Worm (Caenorhabditis elegans) whole organism, late embryonic: Measurements from ENCODE around the gene B0416.7.

Experiments used
- C38D4.7 ChIP-seq: fragments of 200-800 bp; sonication (Bioruptor generic); optimal IDR thresholded peaks from 2 replicates; lab custom pipeline; 2018; ENCODE audit warnings: mild to moderate bottlenecking, missing genetic modification characterization, moderate library complexity, missing compliant biosample characterization
- F13H6.1 ChIP-seq: sonication (generic microtip); optimal IDR thresholded peaks from 2 replicates; lab custom pipeline; 2016; ENCODE audit warnings: missing genetic modification characterization, missing compliant biosample characterization
- K02D7.2 ChIP-seq: sonication (generic microtip); optimal IDR thresholded peaks from 2 replicates; lab custom pipeline; 2017; ENCODE audit warnings: mild to moderate bottlenecking, missing genetic modification characterization, missing compliant biosample characterization
- K09A11.1 ChIP-seq: sonication (generic microtip); optimal IDR thresholded peaks from 2 replicates; lab custom pipeline; 2017; ENCODE audit warnings: antibody characterized with exemption, mild to moderate bottlenecking, missing genetic modification characterization, missing compliant biosample characterization; ENCODE audit not compliant: insufficient read depth
- T23F11.4 ChIP-seq: fragments of 200-800 bp; sonication (Bioruptor generic); optimal IDR thresholded peaks from 2 replicates; lab custom pipeline; 2018; ENCODE audit warnings: mild to moderate bottlenecking, missing genetic modification characterization, missing compliant biosample characterization
- ahr-1 ChIP-seq: sonication (generic microtip); optimal IDR thresholded peaks from 2 replicates; lab custom pipeline; 2016; ENCODE audit warnings: missing genetic modification characterization, missing compliant biosample characterization
- ama-1 ChIP-seq: fragments of 150-350 bp; optimal IDR thresholded peaks from 2 replicates; lab custom pipeline; 2014
- ceh-14 ChIP-seq: sonication (generic microtip); optimal IDR thresholded peaks from 2 replicates; lab custom pipeline; 2016; ENCODE audit warnings: missing genotype, missing genetic modification characterization, missing compliant biosample characterization
- ceh-18 ChIP-seq: sonication (generic microtip); optimal IDR thresholded peaks from 2 replicates; lab custom pipeline; 2016; ENCODE audit warnings: missing genetic modification characterization, missing compliant biosample characterization
- ceh-19 ChIP-seq: fragments of 200-800 bp; sonication (Bioruptor generic); optimal IDR thresholded peaks from 2 replicates; lab custom pipeline; 2018; ENCODE audit warnings: mild to moderate bottlenecking, missing genetic modification characterization, missing compliant biosample characterization
- ceh-22 ChIP-seq: sonication (generic microtip); optimal IDR thresholded peaks from 2 replicates; lab custom pipeline; 2017; ENCODE audit warnings: missing biosample characterization, missing genetic modification characterization
- ceh-24 ChIP-seq: sonication (generic microtip); optimal IDR thresholded peaks from 2 replicates; lab custom pipeline; 2016; ENCODE audit warnings: mild to moderate bottlenecking, missing genetic modification characterization, missing compliant biosample characterization
- ceh-30 ChIP-seq: fragments of 150-350 bp; optimal IDR thresholded peaks from 2 replicates; lab custom pipeline; 2014; ENCODE audit warnings: missing biosample characterization, missing genetic modification characterization
- ceh-31 ChIP-seq: sonication (generic microtip); optimal IDR thresholded peaks from 2 replicates; lab custom pipeline; 2016; ENCODE audit warnings: missing genetic modification characterization, missing compliant biosample characterization
- ceh-34 ChIP-seq: sonication (generic microtip); optimal IDR thresholded peaks from 2 replicates; lab custom pipeline; 2016; ENCODE audit warnings: mild to moderate bottlenecking, missing genetic modification characterization, missing compliant biosample characterization
- ceh-45 ChIP-seq: fragments of 200-800 bp; sonication (Bioruptor generic); IDR thresholded peaks from 2 replicates; pipeline ENCODE4 v1.3.6; 2022; ENCODE audit warnings: missing genetic modification reagents, missing genetic modification characterization, missing compliant biosample characterization
- ceh-6 ChIP-seq: fragments of 200-800 bp; sonication (Bioruptor generic); optimal IDR thresholded peaks from 2 replicates; lab custom pipeline; 2018; ENCODE audit warnings: mild to moderate bottlenecking, missing genetic modification characterization, missing compliant biosample characterization
- ceh-9 ChIP-seq: sonication (generic microtip); optimal IDR thresholded peaks from 2 replicates; lab custom pipeline; 2016; ENCODE audit warnings: mild to moderate bottlenecking, missing genetic modification characterization, inconsistent platforms, missing compliant biosample characterization
- dmd-4 ChIP-seq: sonication (generic microtip); optimal IDR thresholded peaks from 2 replicates; lab custom pipeline; 2016; ENCODE audit warnings: borderline replicate concordance, missing genetic modification characterization, missing compliant biosample characterization
- dve-1 ChIP-seq: sonication (generic microtip); optimal IDR thresholded peaks from 2 replicates; lab custom pipeline; 2017; ENCODE audit warnings: antibody characterized with exemption, mild to moderate bottlenecking, missing genetic modification characterization, missing compliant biosample characterization
- elt-2 ChIP-seq: sonication (generic microtip); optimal IDR thresholded peaks from 2 replicates; lab custom pipeline; 2016; ENCODE audit warnings: missing genetic modification reagents, missing genetic modification characterization, missing compliant biosample characterization
- elt-4 ChIP-seq: sonication (generic microtip); optimal IDR thresholded peaks from 2 replicates; lab custom pipeline; 2016; ENCODE audit warnings: missing genetic modification characterization, missing compliant biosample characterization
- ets-4 ChIP-seq: sonication (generic microtip); optimal IDR thresholded peaks from 2 replicates; lab custom pipeline; 2016; ENCODE audit warnings: missing genetic modification characterization, missing compliant biosample characterization
- eyg-1 ChIP-seq: sonication (generic microtip); optimal IDR thresholded peaks from 2 replicates; lab custom pipeline; 2016; ENCODE audit warnings: missing genotype, missing genetic modification characterization, missing compliant biosample characterization
- fkh-6 ChIP-seq: sonication (generic microtip); optimal IDR thresholded peaks from 2 replicates; lab custom pipeline; 2016; ENCODE audit warnings: missing genetic modification characterization, missing compliant biosample characterization
- hlh-30 ChIP-seq: sonication (generic microtip); optimal IDR thresholded peaks from 2 replicates; lab custom pipeline; 2017; ENCODE audit warnings: antibody characterized with exemption, missing genetic modification characterization, missing compliant biosample characterization; ENCODE audit not compliant: insufficient read depth
- nhr-11 ChIP-seq: fragments of 150-350 bp; optimal IDR thresholded peaks from 2 replicates; lab custom pipeline; 2014; ENCODE audit warnings: missing biosample characterization, missing genetic modification characterization
- nhr-232 ChIP-seq: sonication (generic microtip); optimal IDR thresholded peaks from 2 replicates; lab custom pipeline; 2016; ENCODE audit warnings: missing genetic modification characterization, missing compliant biosample characterization
- odd-2 ChIP-seq: sonication (generic microtip); optimal IDR thresholded peaks from 2 replicates; lab custom pipeline; 2017; ENCODE audit warnings: antibody characterized with exemption, mild to moderate bottlenecking, missing genetic modification characterization, missing compliant biosample characterization
- pax-1 ChIP-seq: fragments of 150-350 bp; optimal IDR thresholded peaks from 2 replicates; lab custom pipeline; 2014; ENCODE audit warnings: missing biosample characterization, missing genetic modification characterization
- pha-2 ChIP-seq: sonication (generic microtip); optimal IDR thresholded peaks from 2 replicates; lab custom pipeline; 2017; ENCODE audit warnings: mild to moderate bottlenecking, missing genetic modification characterization, missing compliant biosample characterization
- pha-4 ChIP-seq: fragments of 150-350 bp; optimal IDR thresholded peaks from 2 replicates; lab custom pipeline; 2018; ENCODE audit warnings: missing biosample characterization, missing genetic modification reagents, missing genetic modification characterization
- pqm-1 ChIP-seq: sonication (generic microtip); optimal IDR thresholded peaks from 2 replicates; lab custom pipeline; 2016; ENCODE audit warnings: missing genetic modification characterization, missing compliant biosample characterization
- ref-2 ChIP-seq: sonication (generic microtip); optimal IDR thresholded peaks from 2 replicates; lab custom pipeline; 2016; ENCODE audit warnings: missing genetic modification characterization, missing compliant biosample characterization
- sdc-2 ChIP-seq: sonication (generic microtip); optimal IDR thresholded peaks from 2 replicates; lab custom pipeline; 2016; ENCODE audit warnings: missing genotype, missing genetic modification characterization, missing compliant biosample characterization
- tbx-2 ChIP-seq: sonication (generic microtip); optimal IDR thresholded peaks from 2 replicates; lab custom pipeline; 2016; ENCODE audit warnings: missing genetic modification characterization, missing compliant biosample characterization
- tbx-7 ChIP-seq: sonication (generic microtip); optimal IDR thresholded peaks from 2 replicates; lab custom pipeline; 2016; ENCODE audit warnings: missing genotype, missing genetic modification characterization, missing compliant biosample characterization
- ttx-3 ChIP-seq: sonication (generic microtip); optimal IDR thresholded peaks from 2 replicates; lab custom pipeline; 2016; ENCODE audit warnings: missing genetic modification reagents, missing genetic modification characterization, missing compliant biosample characterization
- unc-42 ChIP-seq: sonication (generic microtip); optimal IDR thresholded peaks from 2 replicates; lab custom pipeline; 2016; ENCODE audit warnings: missing genotype, missing genetic modification characterization, missing compliant biosample characterization
- unc-86 ChIP-seq: sonication (generic microtip); optimal IDR thresholded peaks from 2 replicates; lab custom pipeline; 2016; ENCODE audit warnings: missing genetic modification characterization, missing compliant biosample characterization
- zip-5 ChIP-seq: sonication (generic microtip); optimal IDR thresholded peaks from 2 replicates; lab custom pipeline; 2016; ENCODE audit warnings: missing genetic modification characterization, missing compliant biosample characterization

Gene B0416.7

DNA sequence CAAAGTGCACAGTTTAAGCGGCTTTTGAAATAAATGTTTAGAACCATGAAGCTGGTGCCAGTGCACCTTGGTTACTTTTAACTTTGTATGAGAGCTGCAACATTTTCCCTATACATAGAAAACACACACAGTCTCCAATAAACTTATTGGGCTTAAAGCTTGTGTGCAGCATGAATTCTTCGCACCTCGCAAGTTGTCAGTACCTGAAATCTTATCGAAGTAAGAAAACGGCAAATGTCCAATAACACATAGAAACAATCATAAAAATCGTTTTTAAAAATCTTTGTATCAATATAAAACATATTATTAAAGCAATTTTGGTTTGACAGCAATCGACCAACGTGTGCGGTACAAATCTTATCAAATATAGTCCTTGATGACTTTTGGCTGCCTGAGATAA is 29.4 kb downstream of the B0416.7 start:
- TF ChIP-seq dmd-4 (tag; lab: Kevin White, UChicago) (no peak), ceh-6 (GFP tag; lab: Kevin White, UChicago) (no peak), ceh-9 (tag; lab: Kevin White, UChicago) (no peak), dve-1 (tag; lab: Kevin White, UChicago) (no peak), ets-4 (tag; lab: Kevin White, UChicago) (no peak), eyg-1 (tag; lab: Kevin White, UChicago) (no peak), ceh-22 (tag; lab: Kevin White, UChicago) (no peak), ttx-3 (tag; lab: Kevin White, UChicago) (no peak), elt-4 (tag; lab: Kevin White, UChicago) (no peak), K02D7.2 (tag; lab: Kevin White, UChicago) (no peak), sdc-2 (no peak), F13H6.1 (tag; lab: Kevin White, UChicago) (no peak), zip-5 (no peak), T23F11.4 (no peak), odd-2 (no peak), tbx-7 (tag; lab: Kevin White, UChicago) (no peak), unc-86 (tag; lab: Kevin White, UChicago) (no peak)
- TF ChIP-seq, all 69 proteins: peak for 0

DNA sequence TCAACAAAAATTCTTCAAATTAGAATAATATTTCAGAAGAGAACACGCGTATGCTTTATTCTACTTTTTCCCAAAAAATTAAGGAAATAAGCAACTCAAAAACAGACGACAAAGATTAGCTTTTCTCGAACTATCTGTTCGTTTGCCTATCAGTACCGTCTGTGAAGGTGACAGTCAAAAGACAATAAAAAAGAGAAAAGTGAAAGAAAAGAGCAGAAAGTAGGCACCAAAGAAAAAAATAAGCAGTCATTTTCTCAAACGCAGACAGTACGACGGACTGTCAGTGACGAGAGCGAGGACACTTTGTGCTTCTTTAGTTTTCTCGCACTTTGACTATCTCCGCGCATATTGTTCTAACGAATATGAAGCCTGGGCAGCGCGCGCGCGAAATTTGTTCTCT is 31.2 kb downstream of the B0416.7 start:
- TF ChIP-seq F13H6.1 (tag; lab: Kevin White, UChicago) (no peak), nhr-232 (no peak), fkh-6 (no peak), K09A11.1 (tag; lab: Kevin White, UChicago) (no peak), ceh-22 (tag; lab: Kevin White, UChicago) (no peak)

DNA sequence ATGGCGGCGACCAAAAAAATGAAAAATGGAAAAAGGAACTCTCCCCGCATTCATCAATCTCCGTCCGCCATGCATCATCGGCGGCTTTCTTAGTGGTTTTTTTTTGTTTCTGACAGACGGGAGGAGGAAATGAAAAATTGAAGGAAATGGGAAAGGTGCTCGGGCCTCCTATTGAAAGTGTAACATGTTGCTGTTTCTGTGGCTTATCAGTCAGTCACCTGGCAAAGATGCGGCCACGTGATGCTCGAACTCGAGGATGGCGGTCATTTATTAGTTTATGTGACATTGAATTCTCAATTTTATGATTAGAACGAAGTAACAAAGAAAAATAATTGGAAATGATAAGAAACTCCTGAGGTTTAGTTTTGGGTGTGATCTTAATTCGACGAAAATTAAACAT is 33.1 kb downstream of the B0416.7 start:
- TF ChIP-seq hlh-30 (tag; lab: Kevin White, UChicago) = peak; percentile 38
- no peak for TF ChIP-seq ceh-24 (tag; lab: Kevin White, UChicago)

DNA sequence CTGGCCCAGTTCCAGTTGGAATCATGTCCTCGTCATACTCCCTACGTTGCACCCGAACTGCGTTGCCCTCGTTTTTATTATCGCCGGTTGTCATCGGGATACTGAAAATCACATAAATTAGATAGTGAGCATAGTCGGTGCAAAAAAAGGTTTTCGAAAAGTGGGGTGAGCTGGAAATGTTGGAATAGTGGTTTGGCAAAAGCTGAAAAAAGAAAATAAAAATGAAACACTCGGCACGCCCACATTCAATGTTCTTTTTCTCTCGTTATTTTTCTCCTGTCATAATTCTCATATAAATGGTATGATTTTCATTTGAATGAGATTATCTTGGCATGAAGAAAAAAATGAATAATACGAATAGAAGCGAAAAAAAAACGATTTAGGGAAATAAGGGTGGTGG is 33.5 kb downstream of the B0416.7 start, which contains the start of gene F18G5.6:
F18G5.6 (minus strand) TSS at position 101 of the 400 bp plus-strand sequence.
- no peak for TF ChIP-seq hlh-30 (tag; lab: Kevin White, UChicago)
- TF ChIP-seq ref-2 (tag; lab: Kevin White, UChicago) = no peak
- TF ChIP-seq F13H6.1 (tag; lab: Kevin White, UChicago) = no peak
- no peak for TF ChIP-seq ceh-6 (GFP tag; lab: Kevin White, UChicago)
- no peak for TF ChIP-seq pax-1 (tag; lab: Kevin White, UChicago)
- no peak for TF ChIP-seq ets-4 (tag; lab: Kevin White, UChicago)
- TF ChIP-seq fkh-6 = no peak
- no peak for TF ChIP-seq elt-2 (tag; lab: Kevin White, UChicago)
- no peak for TF ChIP-seq ceh-18 (tag; lab: Kevin White, UChicago)
- TF ChIP-seq ceh-22 (tag; lab: Kevin White, UChicago) = no peak
- no peak for TF ChIP-seq ceh-14
- no peak for TF ChIP-seq tbx-2 (tag; lab: Kevin White, UChicago)
- TF ChIP-seq T23F11.4 = no peak
- TF ChIP-seq nhr-11 (tag; lab: Kevin White, UChicago) = no peak

DNA sequence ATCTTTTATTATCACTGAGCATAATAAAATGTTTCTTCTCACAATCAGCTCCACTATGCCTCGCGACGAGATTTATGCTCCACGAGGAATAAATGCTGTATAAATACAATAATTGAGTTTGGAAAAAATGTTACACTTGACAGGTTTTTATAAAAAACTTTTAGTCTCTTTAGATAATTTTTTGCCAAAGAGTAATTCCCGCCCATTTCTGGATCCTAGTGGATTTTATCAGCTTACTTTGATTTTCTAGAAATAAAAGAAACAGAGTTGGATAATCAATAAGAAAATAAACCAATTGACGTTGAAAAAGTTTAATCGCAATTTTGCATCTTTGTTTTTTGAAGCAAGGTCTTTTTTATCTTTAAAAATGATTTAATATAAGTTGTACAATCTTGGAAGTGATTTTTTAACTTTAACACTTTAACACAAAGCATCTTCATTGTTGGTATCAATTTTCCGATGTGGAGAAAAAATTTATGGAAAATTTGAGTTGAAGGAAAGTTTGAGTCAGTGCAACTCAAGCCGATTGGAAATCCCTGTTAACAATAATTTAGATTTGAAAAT is 36.0 kb downstream of the B0416.7 start:
- peak; percentile 5 for TF ChIP-seq elt-2 (tag; lab: Kevin White, UChicago)
- TF ChIP-seq unc-86 (tag; lab: Kevin White, UChicago) = no peak

DNA sequence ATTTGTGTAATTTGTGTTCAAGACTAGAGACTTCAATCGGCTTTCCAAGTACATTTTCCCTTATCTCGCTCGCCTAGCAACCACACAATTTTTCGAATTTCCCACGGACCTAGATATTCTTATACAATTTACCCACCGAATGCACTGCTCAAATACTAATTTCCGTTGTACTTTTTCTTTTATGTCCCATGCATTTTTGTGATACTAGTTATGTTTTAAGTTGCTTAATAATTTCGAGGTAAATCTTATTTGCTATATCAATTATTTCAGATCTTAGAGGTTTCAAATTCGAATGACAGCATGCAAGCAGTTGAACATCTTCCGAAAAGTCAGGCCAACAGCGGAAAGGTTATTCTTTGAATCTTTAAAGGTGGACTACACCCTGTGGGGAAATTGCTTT is 38.2 kb downstream of the B0416.7 start, which contains the start of gene F18G5.1:
F18G5.1 (plus strand) TSS at position 301 of the 400 bp plus-strand sequence.
- TF ChIP-seq tbx-7 (tag; lab: Kevin White, UChicago) = no peak
- TF ChIP-seq ceh-45 (GFP tag; lab: Robert Waterston, UW) = no peak
- no peak for TF ChIP-seq ceh-31 (tag; lab: Kevin White, UChicago)
- no peak for TF ChIP-seq pha-4 (tag; lab: Kevin White, UChicago)
- no peak for TF ChIP-seq C38D4.7 (GFP tag; lab: Kevin White, UChicago)
- TF ChIP-seq odd-2 = no peak
- no peak for TF ChIP-seq ama-1 (lab: Kevin White, UChicago)
- no peak for TF ChIP-seq ceh-30 (tag; lab: Kevin White, UChicago)
- no peak for TF ChIP-seq unc-42 (tag; lab: Kevin White, UChicago)
- TF ChIP-seq ref-2 (tag; lab: Kevin White, UChicago) = no peak
- TF ChIP-seq hlh-30 (tag; lab: Kevin White, UChicago) = no peak
- TF ChIP-seq ceh-19 = no peak
- no peak for TF ChIP-seq pha-2 (tag; lab: Kevin White, UChicago)
- no peak for TF ChIP-seq pqm-1 (tag; lab: Kevin White, UChicago)
- no peak for TF ChIP-seq ceh-34 (tag; lab: Kevin White, UChicago)
- no peak for TF ChIP-seq ahr-1 (tag; lab: Kevin White, UChicago)
- no peak for TF ChIP-seq dve-1 (tag; lab: Kevin White, UChicago)
- TF ChIP-seq ceh-22 (tag; lab: Kevin White, UChicago) = no peak
